Comparison of ENCODE assay signal across 4 fruit fly cellular contexts in genomic region chr3L:12078551-12079318, dm6.
TF ChIP-seq lines count a peak whose summit lies in the region.

No protein-coding gene starts in this region.

- peak; percentile 27 for TF ChIP-seq CTCF in whole organism, embryonic (GFP tag; optimal IDR thresholded peaks at IDR 0.05; lab: Kevin White, UChicago)

TF ChIP-seq in whole organism, adult, 20 proteins besides CTCF, POLR2A, EP300 and RAD21:
- TF ChIP-seq Hr96 (GFP tag; optimal IDR thresholded peaks at IDR 0.05; lab: Kevin White, UChicago): no peak
- peak; percentile 37 for TF ChIP-seq CG5204 (GFP tag; optimal IDR thresholded peaks at IDR 0.05; lab: Kevin White, UChicago)
- no peak for TF ChIP-seq CG11617 (GFP tag; optimal IDR thresholded peaks at IDR 0.05; lab: Kevin White, UChicago)
- no peak for TF ChIP-seq pad (GFP tag; optimal IDR thresholded peaks at IDR 0.05; lab: Kevin White, UChicago)
- no peak for TF ChIP-seq kay (GFP tag; lab: Kevin White, UChicago; ENCODE audit: borderline replicate concordance)
- peak; percentile 4 for TF ChIP-seq CG7101 (tag; optimal IDR thresholded peaks at IDR 0.05; lab: Kevin White, UChicago)
- peak; percentile 29 for TF ChIP-seq CG7045 (GFP tag; optimal IDR thresholded peaks at IDR 0.05; lab: Kevin White, UChicago)
- no peak for TF ChIP-seq Crg-1 (GFP tag; optimal IDR thresholded peaks at IDR 0.05; lab: Kevin White, UChicago)
- no peak for TF ChIP-seq Clk (GFP tag; optimal IDR thresholded peaks at IDR 0.05; lab: Kevin White, UChicago)
- no peak for TF ChIP-seq ovo (GFP tag; optimal IDR thresholded peaks at IDR 0.05; lab: Kevin White, UChicago)
- TF ChIP-seq cic (GFP tag; optimal IDR thresholded peaks at IDR 0.05; lab: Kevin White, UChicago): peak; percentile 11
- no peak for TF ChIP-seq tj (GFP tag; optimal IDR thresholded peaks at IDR 0.05; lab: Kevin White, UChicago)
- TF ChIP-seq toe (GFP tag; optimal IDR thresholded peaks at IDR 0.05; lab: Kevin White, UChicago): peak; percentile 6
- no peak for TF ChIP-seq CG14711 (tag; optimal IDR thresholded peaks at IDR 0.05; lab: Kevin White, UChicago)
- TF ChIP-seq CG1620 (GFP tag; optimal IDR thresholded peaks at IDR 0.05; lab: Kevin White, UChicago): no peak
- peak; percentile 63 for TF ChIP-seq CG33017 (tag; optimal IDR thresholded peaks at IDR 0.05; lab: Kevin White, UChicago)
- peak; percentile 14 for TF ChIP-seq Mnt (GFP tag; optimal IDR thresholded peaks at IDR 0.05; lab: Kevin White, UChicago)
- TF ChIP-seq CG12768 (GFP tag; optimal IDR thresholded peaks at IDR 0.05; lab: Kevin White, UChicago): no peak
- TF ChIP-seq bab1 (GFP tag; optimal IDR thresholded peaks at IDR 0.05; lab: Kevin White, UChicago): no peak
- TF ChIP-seq cnc (optimal IDR thresholded peaks at IDR 0.05; lab: Kevin White, UChicago): no peak

TF ChIP-seq in whole organism, embryonic, 481 proteins besides CTCF, POLR2A, EP300 and RAD21 (continues in another document):
- TF ChIP-seq fd102C (GFP tag; optimal IDR thresholded peaks at IDR 0.05; lab: Kevin White, UChicago): no peak
- TF ChIP-seq CG15696 (tag; optimal IDR thresholded peaks at IDR 0.05; lab: Kevin White, UChicago): peak; percentile 50
- no peak for TF ChIP-seq Opbp (GFP tag; IDR thresholded peaks at IDR 0.05; lab: Robert Waterston, UW; ENCODE audit: partially characterized antibody)
- no peak for TF ChIP-seq CG31224 (GFP tag; IDR thresholded peaks at IDR 0.05; lab: Robert Waterston, UW)
- TF ChIP-seq CG4424 (GFP tag; optimal IDR thresholded peaks at IDR 0.05; lab: Kevin White, UChicago): no peak
- no peak for TF ChIP-seq CG42726 (GFP tag; IDR thresholded peaks at IDR 0.05; lab: Robert Waterston, UW; ENCODE audit: partially characterized antibody)
- TF ChIP-seq cato (GFP tag; optimal IDR thresholded peaks at IDR 0.05; lab: Kevin White, UChicago; ENCODE audit: borderline replicate concordance): no peak
- TF ChIP-seq pita (GFP tag; optimal IDR thresholded peaks at IDR 0.05; lab: Kevin White, UChicago): no peak
- TF ChIP-seq CG34376 (GFP tag; optimal IDR thresholded peaks at IDR 0.05; lab: Kevin White, UChicago): peak; percentile 41
- no peak for TF ChIP-seq CG3163 (GFP tag; optimal IDR thresholded peaks at IDR 0.05; lab: Kevin White, UChicago)
- peak; percentile 18 for TF ChIP-seq CG12659 (GFP tag; optimal IDR thresholded peaks at IDR 0.05; lab: Kevin White, UChicago)
- TF ChIP-seq ato (GFP tag; IDR thresholded peaks at IDR 0.05; lab: Robert Waterston, UW; ENCODE audit: partially characterized antibody): no peak
- peak; percentile 27 for TF ChIP-seq Fer1 (GFP tag; optimal IDR thresholded peaks at IDR 0.05; lab: Kevin White, UChicago)
- no peak for TF ChIP-seq CG2202 (tag; optimal IDR thresholded peaks at IDR 0.05; lab: Kevin White, UChicago)
- TF ChIP-seq CG6683 (GFP tag; optimal IDR thresholded peaks at IDR 0.05; lab: Kevin White, UChicago): no peak
- peak; percentile 47 for TF ChIP-seq CG14710 (tag; optimal IDR thresholded peaks at IDR 0.05; lab: Kevin White, UChicago)
- peak; percentile 14; the same call in 1 of the 2 replicates for TF ChIP-seq MBD-R2 (GFP tag; IDR thresholded peaks at IDR 0.05; lab: Robert Waterston, UW)
- peak; percentile 26 for TF ChIP-seq CG2712 (tag; optimal IDR thresholded peaks at IDR 0.05; lab: Kevin White, UChicago)
- TF ChIP-seq CG15479 (GFP tag; optimal IDR thresholded peaks at IDR 0.05; lab: Kevin White, UChicago): peak; percentile 14
- no peak for TF ChIP-seq sr (GFP tag; IDR thresholded peaks at IDR 0.05; lab: Robert Waterston, UW)
- peak; percentile 38 for TF ChIP-seq dmrt11E (tag; optimal IDR thresholded peaks at IDR 0.05; lab: Kevin White, UChicago)
- no peak for TF ChIP-seq nau (GFP tag; optimal IDR thresholded peaks at IDR 0.05; lab: Kevin White, UChicago)
- peak; percentile 10 for TF ChIP-seq CrebB (tag; optimal IDR thresholded peaks at IDR 0.05; lab: Kevin White, UChicago)
- no peak for TF ChIP-seq CkIIα-i1 (GFP tag; IDR thresholded peaks at IDR 0.05; lab: Robert Waterston, UW)
- no peak for TF ChIP-seq CG11456 (GFP tag; IDR thresholded peaks at IDR 0.05; lab: Robert Waterston, UW)

TF ChIP-seq in whole organism, prepupa, 60 proteins besides CTCF, POLR2A, EP300 and RAD21:
- TF ChIP-seq svp (GFP tag; lab: Kevin White, UChicago): peak; percentile 38
- peak; percentile 91 for TF ChIP-seq fkh (GFP tag; optimal IDR thresholded peaks at IDR 0.05; lab: Kevin White, UChicago)
- TF ChIP-seq Gug (GFP tag; IDR thresholded peaks at IDR 0.05; lab: Robert Waterston, UW): no peak
- peak; percentile 25 for TF ChIP-seq CG9139 (GFP tag; optimal IDR thresholded peaks at IDR 0.05; lab: Kevin White, UChicago)
- TF ChIP-seq CG8119 (GFP tag; IDR thresholded peaks at IDR 0.05; lab: Robert Waterston, UW): no peak
- peak; percentile 28 for TF ChIP-seq CG6808 (GFP tag; optimal IDR thresholded peaks at IDR 0.05; lab: Kevin White, UChicago)
- TF ChIP-seq CG34406 (GFP tag; optimal IDR thresholded peaks at IDR 0.05; lab: Kevin White, UChicago): no peak
- TF ChIP-seq ss (GFP tag; optimal IDR thresholded peaks at IDR 0.05; lab: Kevin White, UChicago): peak; percentile 28 to 54
- peak; percentile 69 for TF ChIP-seq Eip78C (GFP tag; lab: Kevin White, UChicago)

TF ChIP-seq in whole organism, pupa, 21 proteins besides CTCF, POLR2A, EP300 and RAD21:
- TF ChIP-seq CG32121 (GFP tag; IDR thresholded peaks at IDR 0.05; lab: Robert Waterston, UW): no peak
- peak; percentile 14 for TF ChIP-seq CG8159 (tag; optimal IDR thresholded peaks at IDR 0.05; lab: Kevin White, UChicago)
- peak; percentile 26 for TF ChIP-seq EcR (GFP tag; optimal IDR thresholded peaks at IDR 0.05; lab: Kevin White, UChicago)
- TF ChIP-seq CG17806 (tag; optimal IDR thresholded peaks at IDR 0.05; lab: Kevin White, UChicago): no peak
- TF ChIP-seq CG12605 (GFP tag; IDR thresholded peaks at IDR 0.05; lab: Robert Waterston, UW): no peak
- no peak for TF ChIP-seq CG8301 (tag; optimal IDR thresholded peaks at IDR 0.05; lab: Kevin White, UChicago)
